Worm (Caenorhabditis elegans) whole organism, L3 larva: ENCODE data around the gene dnj-22.

Experiments used
- R02D3.7 ChIP-seq: fragments of 150-350 bp; optimal IDR thresholded peaks from 2 replicates; lab custom pipeline; 2014; ENCODE audit warnings: missing biosample characterization, missing genetic modification characterization
- ZK546.5 ChIP-seq: sonication (generic microtip); optimal IDR thresholded peaks from 2 replicates; lab custom pipeline; 2017; ENCODE audit warnings: missing biosample characterization, missing genetic modification characterization
- aly-2 ChIP-seq: fragments of 150-350 bp; optimal IDR thresholded peaks from 2 replicates; lab custom pipeline; 2014; ENCODE audit warnings: missing biosample characterization, missing genetic modification characterization
- ama-1 ChIP-seq: fragments of 150-350 bp; optimal IDR thresholded peaks from 2 replicates; lab custom pipeline; 2018
- ceh-16 ChIP-seq: sonication (generic microtip); optimal IDR thresholded peaks from 2 replicates; lab custom pipeline; 2017; ENCODE audit warnings: missing biosample characterization, missing genetic modification characterization
- ceh-28 ChIP-seq: fragments of 150-350 bp; optimal IDR thresholded peaks from 2 replicates; lab custom pipeline; 2014; ENCODE audit warnings: missing biosample characterization, missing genetic modification reagents, missing genetic modification characterization
- ceh-82 ChIP-seq: fragments of 150-350 bp; optimal IDR thresholded peaks from 2 replicates; lab custom pipeline; 2014; ENCODE audit warnings: missing biosample characterization, missing genetic modification characterization
- ceh-9 ChIP-seq: sonication (generic microtip); optimal IDR thresholded peaks from 2 replicates; lab custom pipeline; 2018; ENCODE audit warnings: missing biosample characterization, missing genetic modification characterization
- daf-12 ChIP-seq: fragments of 150-350 bp; optimal IDR thresholded peaks from 2 replicates; lab custom pipeline; 2014; ENCODE audit warnings: missing biosample characterization, missing genetic modification reagents, missing genetic modification characterization
- egl-27 ChIP-seq: sonication (generic microtip); optimal IDR thresholded peaks from 4 replicates; lab custom pipeline; 2017; ENCODE audit warnings: missing biosample characterization, missing genetic modification reagents, missing genetic modification characterization
- egl-5 ChIP-seq: fragments of 150-350 bp; optimal IDR thresholded peaks from 2 replicates; lab custom pipeline; 2017; ENCODE audit warnings: missing biosample characterization, missing genetic modification reagents, missing genetic modification characterization, inconsistent platforms
- elt-1 ChIP-seq: fragments of 150-350 bp; optimal IDR thresholded peaks from 2 replicates; lab custom pipeline; 2014; ENCODE audit warnings: missing biosample characterization, missing genetic modification characterization
- elt-2 ChIP-seq: sonication (generic microtip); optimal IDR thresholded peaks from 2 replicates; lab custom pipeline; 2016; ENCODE audit warnings: missing genetic modification reagents, mild to moderate bottlenecking, missing genetic modification characterization, missing compliant biosample characterization
- elt-3 ChIP-seq, 3 experiments: fragments of 150-350 bp in 1 of 3; sonication (generic microtip) in 2 of 3; optimal IDR thresholded peaks; 2 replicates in 2 of 3; 4 replicates in 1 of 3; lab custom pipeline; 2014 to 2017; ENCODE audit warnings: missing biosample characterization in 3 of 3, missing genetic modification characterization in 3 of 3
- eor-1 ChIP-seq, 2 experiments: fragments of 150-350 bp; optimal IDR thresholded peaks; 2 replicates each; lab custom pipeline; 2014 to 2018; ENCODE audit warnings: missing biosample characterization in 2 of 2, missing genetic modification characterization in 2 of 2
- fkh-10 ChIP-seq: sonication (generic microtip); optimal IDR thresholded peaks from 2 replicates; lab custom pipeline; 2017; ENCODE audit warnings: missing biosample characterization, missing genetic modification reagents, missing genetic modification characterization
- fkh-2 ChIP-seq: fragments of 150-350 bp; optimal IDR thresholded peaks from 2 replicates; lab custom pipeline; 2014; ENCODE audit warnings: missing biosample characterization, missing genetic modification reagents, missing genetic modification characterization
- fos-1 ChIP-seq: fragments of 150-350 bp; optimal IDR thresholded peaks from 2 replicates; lab custom pipeline; 2014; ENCODE audit warnings: missing biosample characterization, missing genetic modification characterization
- hmg-11 ChIP-seq: sonication (generic microtip); optimal IDR thresholded peaks from 2 replicates; lab custom pipeline; 2016; ENCODE audit warnings: missing genetic modification characterization, missing compliant biosample characterization
- jun-1 ChIP-seq: fragments of 150-350 bp; optimal IDR thresholded peaks from 2 replicates; lab custom pipeline; 2014; ENCODE audit warnings: missing biosample characterization, missing genetic modification reagents, missing genetic modification characterization
- lin-15B ChIP-seq: fragments of 150-350 bp; optimal IDR thresholded peaks from 2 replicates; lab custom pipeline; 2014; ENCODE audit warnings: missing biosample characterization, missing genetic modification characterization
- lin-39 ChIP-seq: fragments of 150-350 bp; optimal IDR thresholded peaks from 2 replicates; lab custom pipeline; 2018; ENCODE audit warnings: missing biosample characterization, missing genetic modification reagents, missing genetic modification characterization
- lsy-12 ChIP-seq: sonication (generic microtip); optimal IDR thresholded peaks from 2 replicates; lab custom pipeline; 2016; ENCODE audit warnings: mild to moderate bottlenecking, missing genetic modification characterization, missing compliant biosample characterization
- mdl-1 ChIP-seq: fragments of 150-350 bp; optimal IDR thresholded peaks from 2 replicates; lab custom pipeline; 2014; ENCODE audit warnings: missing biosample characterization, missing genetic modification characterization
- mml-1 ChIP-seq: fragments of 150-350 bp; sonication (generic microtip); optimal IDR thresholded peaks from 3 replicates; lab custom pipeline; 2014; ENCODE audit warnings: missing biosample characterization, missing genetic modification characterization
- nfya-1 ChIP-seq: sonication (generic microtip); optimal IDR thresholded peaks from 2 replicates; lab custom pipeline; 2017; ENCODE audit warnings: missing genetic modification characterization, mild to moderate bottlenecking, missing compliant biosample characterization, antibody characterized with exemption, moderate library complexity; ENCODE audit not compliant: insufficient read depth
- nhr-11 ChIP-seq: fragments of 150-350 bp; optimal IDR thresholded peaks from 2 replicates; lab custom pipeline; 2014; ENCODE audit warnings: missing biosample characterization, missing genetic modification characterization
- nhr-12 ChIP-seq: fragments of 150-350 bp; optimal IDR thresholded peaks from 2 replicates; lab custom pipeline; 2014; ENCODE audit warnings: missing biosample characterization, missing genetic modification characterization
- nhr-23 ChIP-seq: fragments of 150-350 bp; optimal IDR thresholded peaks from 2 replicates; lab custom pipeline; 2014; ENCODE audit warnings: missing biosample characterization, missing genetic modification reagents, missing genetic modification characterization
- nhr-237 ChIP-seq: fragments of 150-350 bp; optimal IDR thresholded peaks from 2 replicates; lab custom pipeline; 2014; ENCODE audit warnings: missing biosample characterization, missing genetic modification characterization
- nhr-25 ChIP-seq: sonication (generic microtip); optimal IDR thresholded peaks from 2 replicates; lab custom pipeline; 2017; ENCODE audit warnings: missing biosample characterization, missing genetic modification characterization
- nhr-28 ChIP-seq: fragments of 150-350 bp; optimal IDR thresholded peaks from 2 replicates; lab custom pipeline; 2014; ENCODE audit warnings: missing biosample characterization, missing genetic modification characterization
- nhr-43 ChIP-seq: sonication (generic microtip); optimal IDR thresholded peaks from 2 replicates; lab custom pipeline; 2016; ENCODE audit warnings: mild to moderate bottlenecking, missing genetic modification characterization, missing compliant biosample characterization; ENCODE audit not compliant: poor library complexity, severe bottlenecking
- nhr-67 ChIP-seq: fragments of 150-350 bp; optimal IDR thresholded peaks from 2 replicates; lab custom pipeline; 2014; ENCODE audit warnings: missing biosample characterization, missing genetic modification characterization
- nhr-76 ChIP-seq: fragments of 150-350 bp; sonication (generic microtip); optimal IDR thresholded peaks from 5 replicates; lab custom pipeline; 2014; ENCODE audit warnings: missing biosample characterization, missing genetic modification characterization
- nhr-77 ChIP-seq: fragments of 150-350 bp; optimal IDR thresholded peaks from 2 replicates; lab custom pipeline; 2014; ENCODE audit warnings: missing biosample characterization, missing genetic modification characterization
- pha-4 ChIP-seq: fragments of 150-350 bp; optimal IDR thresholded peaks from 2 replicates; lab custom pipeline; 2014; ENCODE audit warnings: missing biosample characterization, missing genetic modification reagents, missing genetic modification characterization
- pqm-1 ChIP-seq: fragments of 150-350 bp; optimal IDR thresholded peaks from 2 replicates; lab custom pipeline; 2017; ENCODE audit warnings: missing biosample characterization, missing genetic modification characterization, inconsistent platforms
- sea-2 ChIP-seq: fragments of 150-350 bp; sonication (generic microtip); optimal IDR thresholded peaks from 4 replicates; lab custom pipeline; 2014; ENCODE audit warnings: missing biosample characterization, missing genetic modification reagents, missing genetic modification characterization
- skn-1 ChIP-seq: fragments of 150-350 bp; optimal IDR thresholded peaks from 2 replicates; lab custom pipeline; 2014; ENCODE audit warnings: missing biosample characterization, missing genetic modification characterization
- snpc-4 ChIP-seq: fragments of 150-350 bp; optimal IDR thresholded peaks from 2 replicates; lab custom pipeline; 2014; ENCODE audit warnings: missing biosample characterization, missing genetic modification characterization
- tbx-2 ChIP-seq: sonication (generic microtip); optimal IDR thresholded peaks from 2 replicates; lab custom pipeline; 2016; ENCODE audit warnings: mild to moderate bottlenecking, missing genetic modification characterization, missing compliant biosample characterization
- unc-39 ChIP-seq: sonication (generic microtip); optimal IDR thresholded peaks from 4 replicates; lab custom pipeline; 2017; ENCODE audit warnings: missing biosample characterization, missing genetic modification characterization
- unc-62 ChIP-seq: fragments of 150-350 bp; sonication (generic microtip); optimal IDR thresholded peaks from 4 replicates; lab custom pipeline; 2014; ENCODE audit warnings: missing biosample characterization, missing genetic modification reagents, missing genetic modification characterization
- zag-1 ChIP-seq: fragments of 150-350 bp; optimal IDR thresholded peaks from 2 replicates; lab custom pipeline; 2014; ENCODE audit warnings: missing biosample characterization, missing genetic modification characterization
- ztf-11 ChIP-seq: fragments of 150-350 bp; optimal IDR thresholded peaks from 2 replicates; lab custom pipeline; 2014; ENCODE audit warnings: missing biosample characterization, missing genetic modification characterization
- ztf-4 ChIP-seq: fragments of 150-350 bp; optimal IDR thresholded peaks from 2 replicates; lab custom pipeline; 2014; ENCODE audit warnings: missing biosample characterization, missing genetic modification characterization

dnj-22 gene

ce11 chrV:8507324-8507723 lies 45.4 kb upstream of the dnj-22 start, which contains the start of gene ZK994.6:
TSS of gene ZK994.6 (minus strand) at chrV:8507424.
- TF ChIP-seq nhr-76 (tag; lab: Kevin White, UChicago) (no peak), pqm-1 (no peak), snpc-4 (tag; lab: Kevin White, UChicago) (no peak), eor-1 (tag; optimal IDR thresholded peaks at IDR 0.05; lab: Kevin White, UChicago) (no peak), ceh-16 (tag; lab: Kevin White, UChicago) (no peak), nhr-12 (tag; lab: Kevin White, UChicago) (no peak), nhr-23 (tag; lab: Kevin White, UChicago) (no peak), nfya-1 (no peak), nhr-11 (tag; lab: Kevin White, UChicago) (no peak), fkh-10 (GFP tag; lab: Kevin White, UChicago) (no peak), nhr-77 (tag; lab: Kevin White, UChicago) (no peak), jun-1 (tag; lab: Kevin White, UChicago) (no peak), fos-1 (tag; lab: Kevin White, UChicago) (no peak), unc-62 (GFP tag; lab: Kevin White, UChicago) (no peak), tbx-2 (tag; lab: Kevin White, UChicago) (no peak), lsy-12 (tag; lab: Kevin White, UChicago) (no peak), ceh-9 (no peak), skn-1 (no peak)

- TF ChIP-seq lin-15B (tag; lab: Kevin White, UChicago) (peak; percentile 7), sea-2 (GFP tag; lab: Kevin White, UChicago) (peak; percentile 83), daf-12 (tag; lab: Kevin White, UChicago) (no peak), nhr-77 (tag; lab: Kevin White, UChicago) (peak; percentile 88), elt-3 (tag; optimal IDR thresholded peaks at IDR 0.05; lab: Kevin White, UChicago) (peak in 2 of 3 experiments; percentile 68 to 86), ceh-16 (tag; lab: Kevin White, UChicago) (peak; percentile 53), egl-5 (peak; percentile 64), lsy-12 (tag; lab: Kevin White, UChicago) (peak; percentile 95), nhr-11 (tag; lab: Kevin White, UChicago) (no peak), mml-1 (peak; percentile 56), aly-2 (peak; percentile 89), ceh-9 (peak; percentile 71), lin-39 (tag; lab: Kevin White, UChicago) (peak; percentile 26), ztf-4 (tag; lab: Kevin White, UChicago) (peak; percentile 90), ama-1 (lab: Kevin White, UChicago) (peak; percentile 51), nhr-43 (tag; lab: Kevin White, UChicago) (peak; percentile 98), fkh-2 (tag; lab: Kevin White, UChicago) (no peak), eor-1 (tag; optimal IDR thresholded peaks at IDR 0.05; lab: Kevin White, UChicago) (peak in 1 of 2 experiments; percentile 17), fos-1 (tag; lab: Kevin White, UChicago) (no peak), hmg-11 (tag; lab: Kevin White, UChicago) (peak; percentile 99), ztf-11 (peak; percentile 20), nhr-237 (tag; lab: Kevin White, UChicago) (no peak), nhr-23 (tag; lab: Kevin White, UChicago) (no peak), skn-1 (peak; percentile 45), nhr-28 (tag; lab: Kevin White, UChicago) (peak; percentile 44), elt-2 (tag; lab: Kevin White, UChicago) (peak; percentile 70), tbx-2 (tag; lab: Kevin White, UChicago) (peak; percentile 96), unc-39 (peak; percentile 55), jun-1 (tag; lab: Kevin White, UChicago) (peak; percentile 43), ZK546.5 (tag; lab: Kevin White, UChicago) (peak; percentile 30), nhr-12 (tag; lab: Kevin White, UChicago) (no peak), elt-1 (no peak), nfya-1 (peak; percentile 76), mdl-1 (tag; lab: Kevin White, UChicago) (no peak), pha-4 (tag; lab: Kevin White, UChicago) (no peak), nhr-76 (tag; lab: Kevin White, UChicago) (peak; percentile 41), snpc-4 (tag; lab: Kevin White, UChicago) (peak; percentile 100), R02D3.7 (tag; lab: Kevin White, UChicago) (peak; percentile 81), egl-27 (peak; percentile 72), nhr-67 (tag; lab: Kevin White, UChicago) (peak; percentile 57), ceh-82 (tag; lab: Kevin White, UChicago) (peak; percentile 91), zag-1 (tag; lab: Kevin White, UChicago) (peak; percentile 68), unc-62 (GFP tag; lab: Kevin White, UChicago) (peak; percentile 90), fkh-10 (GFP tag; lab: Kevin White, UChicago) (no peak), pqm-1 (peak; percentile 15), nhr-25 (tag; lab: Kevin White, UChicago) (peak; percentile 68), ceh-28 (peak; percentile 48)
- TF ChIP-seq, all 47 proteins: peak for 36
Observed at ce11 chrV:8500348-8500747, 38.4 kb upstream of the dnj-22 start.
